Fruit fly (Drosophila melanogaster) whole organism, prepupa: ENCODE results near the gene CG14154.

Experiments used
- CG10669 ChIP-seq: fragments of 200-800 bp; sonication (Bioruptor generic); optimal IDR thresholded peaks from 3 replicates; lab custom pipeline; 2018; ENCODE audit warnings: missing biosample characterization, mild to moderate bottlenecking, missing genetic modification characterization, moderate library complexity
- CG11294 ChIP-seq: fragments of 200-800 bp; sonication (Bioruptor generic); IDR thresholded peaks from 2 replicates; pipeline ENCODE4 v1.3.6; 2022; ENCODE audit warnings: missing biosample characterization, missing genetic modification characterization
- CG15336 ChIP-seq: fragments of 200-800 bp; sonication (Bioruptor generic); IDR thresholded peaks from 2 replicates; pipeline ENCODE4 v1.3.6; 2022; ENCODE audit warnings: missing biosample characterization, missing genetic modification characterization
- CG16779 ChIP-seq: fragments of 200-800 bp; sonication (Bioruptor generic); optimal IDR thresholded peaks from 3 replicates; lab custom pipeline; 2017; ENCODE audit warnings: missing biosample characterization, mild to moderate bottlenecking, missing genetic modification characterization
- CG3032 ChIP-seq: fragments of 200-800 bp; optimal IDR thresholded peaks from 2 replicates; lab custom pipeline; 2019; ENCODE audit warnings: missing biosample characterization, mild to moderate bottlenecking, missing genetic modification characterization, moderate library complexity
- CG32006 ChIP-seq: fragments of 200-800 bp; sonication (Bioruptor generic); optimal IDR thresholded peaks from 3 replicates; lab custom pipeline; 2017; ENCODE audit warnings: missing biosample characterization, mild to moderate bottlenecking, missing genetic modification characterization
- CG3919 ChIP-seq: fragments of 200-800 bp; sonication (Bioruptor generic); optimal IDR thresholded peaks from 3 replicates; lab custom pipeline; 2016; ENCODE audit warnings: missing biosample characterization, missing genetic modification characterization
- CG6163 ChIP-seq: fragments of 200-800 bp; sonication (Bioruptor generic); IDR thresholded peaks from 3 replicates; pipeline ENCODE4 v1.3.6; 2022; ENCODE audit warnings: missing biosample characterization, missing genetic modification characterization
- CG6808 ChIP-seq: fragments of 200-800 bp; sonication (Bioruptor generic); optimal IDR thresholded peaks from 3 replicates; lab custom pipeline; 2017; ENCODE audit warnings: missing biosample characterization, missing genetic modification characterization, mild to moderate bottlenecking, moderate library complexity, missing genetic modification reagents
- CG6854 ChIP-seq: fragments of 200-800 bp; sonication (Bioruptor generic); optimal IDR thresholded peaks from 2 replicates; lab custom pipeline; 2017; ENCODE audit warnings: missing biosample characterization, mild to moderate bottlenecking, missing genetic modification characterization
- CG7368 ChIP-seq: fragments of 200-800 bp; sonication (Bioruptor generic); optimal IDR thresholded peaks from 3 replicates; lab custom pipeline; 2016; ENCODE audit warnings: missing biosample characterization, missing genetic modification characterization
- CG8119 ChIP-seq: fragments of 200-800 bp; sonication (Bioruptor generic); IDR thresholded peaks from 3 replicates; pipeline ENCODE4 v1.3.6; 2022; ENCODE audit warnings: missing biosample characterization, missing genetic modification characterization
- CG8319 ChIP-seq: fragments of 200-800 bp; sonication (Bioruptor generic); optimal IDR thresholded peaks from 3 replicates; lab custom pipeline; 2016; ENCODE audit warnings: missing biosample characterization, missing genetic modification characterization
- CG9139 ChIP-seq: fragments of 200-800 bp; sonication (Bioruptor generic); optimal IDR thresholded peaks from 3 replicates; lab custom pipeline; 2017; ENCODE audit warnings: missing biosample characterization, mild to moderate bottlenecking, missing genetic modification characterization
- Eip75B ChIP-seq: fragments of 200-800 bp; sonication (Bioruptor generic); optimal IDR thresholded peaks from 3 replicates; lab custom pipeline; 2016; ENCODE audit warnings: missing biosample characterization, missing genetic modification characterization
- Eip78C ChIP-seq: fragments of 200-800 bp; sonication (Bioruptor generic); peaks from one replicate; lab custom pipeline; 2016; ENCODE audit warnings: missing biosample characterization, missing genetic modification characterization
- Eip93F ChIP-seq: fragments of 200-800 bp; sonication (Bioruptor generic); optimal IDR thresholded peaks from 2 replicates; lab custom pipeline; 2016; ENCODE audit warnings: missing biosample characterization, mild to moderate bottlenecking, missing genetic modification characterization
- Ets21C ChIP-seq: fragments of 200-800 bp; sonication (Bioruptor generic); optimal IDR thresholded peaks from 3 replicates; lab custom pipeline; 2016; ENCODE audit warnings: missing biosample characterization, missing genetic modification characterization
- Hr38 ChIP-seq: sonication (Bioruptor generic); optimal IDR thresholded peaks from 2 replicates; lab custom pipeline; 2016; ENCODE audit warnings: missing biosample characterization, missing genetic modification characterization
- Hr39 ChIP-seq: fragments of 200-800 bp; sonication (Bioruptor generic); optimal IDR thresholded peaks from 2 replicates; lab custom pipeline; 2016; ENCODE audit warnings: missing biosample characterization, missing genetic modification characterization
- Lpt ChIP-seq: fragments of 200-800 bp; sonication (Bioruptor generic); optimal IDR thresholded peaks from 3 replicates; lab custom pipeline; 2016; ENCODE audit warnings: missing biosample characterization, missing genetic modification characterization
- Met ChIP-seq: fragments of 200-800 bp; sonication (Bioruptor generic); optimal IDR thresholded peaks from 3 replicates; lab custom pipeline; 2016; ENCODE audit warnings: missing biosample characterization, missing genetic modification characterization
- OdsH ChIP-seq: fragments of 200-800 bp; sonication (Bioruptor generic); optimal IDR thresholded peaks from 3 replicates; lab custom pipeline; 2016; ENCODE audit warnings: missing biosample characterization, missing genetic modification characterization
- Sox102F ChIP-seq: fragments of 200-800 bp; sonication (Bioruptor generic); optimal IDR thresholded peaks from 2 replicates; lab custom pipeline; 2016; ENCODE audit warnings: missing biosample characterization, mild to moderate bottlenecking, missing genetic modification characterization
- Sox14 ChIP-seq: fragments of 200-800 bp; sonication (Bioruptor generic); optimal IDR thresholded peaks from 3 replicates; lab custom pipeline; 2016; ENCODE audit warnings: missing biosample characterization, missing genetic modification characterization
- Sox15 ChIP-seq: fragments of 200-800 bp; sonication (Bioruptor generic); optimal IDR thresholded peaks from 3 replicates; lab custom pipeline; 2016; ENCODE audit warnings: missing biosample characterization, missing genetic modification characterization
- acj6 ChIP-seq: fragments of 200-800 bp; sonication (Bioruptor generic); optimal IDR thresholded peaks from 3 replicates; lab custom pipeline; 2016; ENCODE audit warnings: missing biosample characterization, missing genetic modification characterization
- cyc ChIP-seq: fragments of 200-800 bp; sonication (Bioruptor generic); optimal IDR thresholded peaks from 3 replicates; lab custom pipeline; 2016; ENCODE audit warnings: missing biosample characterization, missing genetic modification characterization
- dac ChIP-seq: fragments of 200-800 bp; sonication (Bioruptor generic); optimal IDR thresholded peaks from 2 replicates; lab custom pipeline; 2017; ENCODE audit warnings: missing biosample characterization, mild to moderate bottlenecking, missing genetic modification characterization
- dsx ChIP-seq: fragments of 200-800 bp; optimal IDR thresholded peaks from 3 replicates; lab custom pipeline; 2019; ENCODE audit warnings: missing biosample characterization, mild to moderate bottlenecking, missing genetic modification characterization, moderate library complexity; ENCODE audit not compliant: poor library complexity, severe bottlenecking
- eg ChIP-seq: fragments of 200-800 bp; sonication (Bioruptor generic); IDR thresholded peaks from 3 replicates; pipeline ENCODE4 v1.3.6; 2022; ENCODE audit warnings: missing biosample characterization, missing genetic modification characterization
- fkh ChIP-seq: fragments of 200-800 bp; sonication (Bioruptor generic); optimal IDR thresholded peaks from 3 replicates; lab custom pipeline; 2017; ENCODE audit warnings: missing biosample characterization, mild to moderate bottlenecking, missing genetic modification characterization, moderate library complexity
- lz ChIP-seq: fragments of 200-800 bp; sonication (Bioruptor generic); optimal IDR thresholded peaks from 3 replicates; lab custom pipeline; 2016; ENCODE audit warnings: missing biosample characterization, missing genetic modification characterization
- pdm3 ChIP-seq: fragments of 200-800 bp; sonication (Bioruptor generic); optimal IDR thresholded peaks from 3 replicates; lab custom pipeline; 2016; ENCODE audit warnings: missing biosample characterization, missing genetic modification characterization
- salr ChIP-seq, 2 experiments: fragments of 200-800 bp; sonication (Bioruptor generic); optimal IDR thresholded peaks; 3 replicates each; lab custom pipeline; 2016 to 2018; ENCODE audit warnings: missing biosample characterization in 2 of 2, missing genetic modification characterization in 2 of 2, mild to moderate bottlenecking in 1 of 2
- ss ChIP-seq, 2 experiments: fragments of 200-800 bp; sonication (Bioruptor generic); optimal IDR thresholded peaks; 2 replicates in 1 of 2; 3 replicates in 1 of 2; lab custom pipeline; 2017 to 2018; ENCODE audit warnings: mild to moderate bottlenecking in 2 of 2, missing biosample characterization in 2 of 2, missing genetic modification characterization in 2 of 2, moderate library complexity in 1 of 2
- svp ChIP-seq: fragments of 200-800 bp; sonication (Bioruptor generic); peaks from one replicate; lab custom pipeline; 2016; ENCODE audit warnings: missing biosample characterization, missing genetic modification characterization
- vri ChIP-seq: fragments of 200-800 bp; sonication (Bioruptor generic); optimal IDR thresholded peaks from 3 replicates; lab custom pipeline; 2016; ENCODE audit warnings: missing biosample characterization, mild to moderate bottlenecking, missing genetic modification characterization

Gene CG14154

DNA sequence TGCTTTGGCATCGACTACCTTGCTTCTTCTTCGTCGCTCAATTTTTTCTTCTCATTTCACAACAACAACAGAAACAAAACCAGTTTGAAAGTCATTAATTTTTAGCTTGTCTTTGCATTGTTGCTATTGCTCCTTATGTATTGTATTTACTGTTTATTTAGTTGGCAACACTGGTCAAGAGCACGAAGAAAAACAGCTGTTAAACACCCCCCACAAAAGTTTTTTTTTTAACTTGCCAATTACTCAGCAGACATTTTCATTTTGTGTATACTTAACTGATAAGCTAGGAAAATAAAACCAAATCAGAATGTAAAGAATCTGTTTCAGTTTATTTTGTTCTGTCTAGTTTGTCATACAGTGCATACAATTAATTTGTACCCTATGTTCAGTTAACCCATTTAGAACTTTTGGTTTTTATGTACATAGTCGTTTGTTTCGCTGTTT, 38.0 kb downstream of the CG14154 start (continued):
- TF ChIP-seq acj6 (GFP tag; lab: Kevin White, UChicago) (peak; percentile 24), CG3919 (GFP tag; lab: Kevin White, UChicago) (peak; percentile 16), Ets21C (GFP tag; lab: Kevin White, UChicago) (no peak), CG32006 (GFP tag; lab: Kevin White, UChicago) (peak; percentile 56), CG9139 (peak; percentile 0), Eip78C (GFP tag; lab: Kevin White, UChicago) (peak; percentile 75), CG15336 (no peak; the same call in 1 of the 2 replicates), salr (GFP tag; optimal IDR thresholded peaks at IDR 0.05; lab: Kevin White, UChicago) (peak in 1 of 2 experiments; percentile 13), fkh (GFP tag; lab: Kevin White, UChicago) (peak; percentile 86), Hr38 (no peak), Hr39 (GFP tag; lab: Kevin White, UChicago) (no peak), Eip75B (GFP tag; lab: Kevin White, UChicago) (peak; percentile 16), ss (GFP tag; optimal IDR thresholded peaks at IDR 0.05; lab: Kevin White, UChicago) (peak in 1 of 2 experiments; percentile 38), Sox14 (peak; percentile 34), CG6854 (GFP tag; lab: Kevin White, UChicago) (no peak), Lpt (GFP tag; lab: Kevin White, UChicago) (no peak), CG8119 (peak; percentile 52; the same call in 2 of the 3 replicates), Sox102F (GFP tag; lab: Kevin White, UChicago) (peak; percentile 26), dac (no peak), CG10669 (GFP tag; lab: Kevin White, UChicago) (peak; percentile 7)

DNA sequence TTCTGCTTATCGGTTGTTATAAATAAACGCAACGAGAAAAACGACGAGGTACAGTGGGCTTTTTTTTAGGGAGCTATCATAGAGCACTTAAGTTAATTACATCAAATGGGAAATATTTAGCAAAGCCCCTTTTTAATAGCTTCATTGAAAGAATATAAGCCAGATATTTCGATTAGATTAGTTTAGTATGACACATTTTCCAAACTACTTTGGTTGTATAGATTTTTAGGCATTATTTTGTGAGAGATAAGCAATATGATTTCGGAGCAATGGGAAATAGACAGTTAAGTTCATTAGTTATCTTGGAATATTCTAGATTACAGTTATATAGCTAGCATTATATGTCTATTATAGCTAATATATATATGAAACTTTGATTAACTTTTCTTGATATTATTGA, 38.5 kb downstream of the CG14154 start:
- TF ChIP-seq CG6163 (GFP tag; lab: Robert Waterston, UW) (no peak), Met (GFP tag; lab: Kevin White, UChicago) (no peak), CG3032 (tag; lab: Kevin White, UChicago) (no peak), CG7368 (no peak), pdm3 (GFP tag; lab: Kevin White, UChicago) (no peak), Hr38 (no peak), Sox102F (GFP tag; lab: Kevin White, UChicago) (no peak), CG8319 (GFP tag; lab: Kevin White, UChicago) (no peak)

DNA sequence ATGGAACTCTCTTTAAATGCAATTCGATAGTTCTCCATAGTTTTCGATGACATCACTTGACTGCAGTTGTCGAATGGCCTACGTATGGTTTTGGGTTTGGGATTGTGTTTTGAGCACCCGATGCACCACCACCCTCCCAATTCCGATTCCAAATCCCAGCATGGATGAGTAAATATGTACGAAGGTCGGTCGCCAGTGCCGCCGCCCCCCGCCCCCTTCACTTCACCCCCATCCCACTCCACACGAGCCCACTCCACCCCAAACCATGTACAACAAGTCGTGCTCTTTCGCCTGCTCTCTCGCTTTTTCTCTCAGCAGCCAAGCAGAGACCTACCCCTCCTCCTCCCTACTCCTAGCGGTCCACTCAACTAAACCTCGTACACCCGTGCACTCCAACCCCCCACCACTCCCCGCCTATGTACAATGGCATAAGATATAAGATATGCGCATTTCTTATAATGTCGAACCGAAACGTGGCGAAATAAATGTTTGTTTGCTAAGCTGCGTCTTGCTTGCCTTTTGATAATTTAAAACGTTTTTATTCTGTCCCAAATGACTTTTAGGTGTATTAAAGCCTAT, 39.1 kb downstream of the CG14154 start:
- TF ChIP-seq dsx (peak; percentile 6), ss (GFP tag; optimal IDR thresholded peaks at IDR 0.05; lab: Kevin White, UChicago) (peak; percentile 8 to 39), CG6163 (GFP tag; lab: Robert Waterston, UW) (0 out of 3 replicates have a peak, but pooled peaks have one; percentile 43), lz (GFP tag; lab: Kevin White, UChicago) (no peak), Sox15 (GFP tag; lab: Kevin White, UChicago) (no peak), CG16779 (tag; lab: Kevin White, UChicago) (peak; percentile 43), Sox14 (no peak), Eip93F (GFP tag; lab: Kevin White, UChicago) (no peak), fkh (GFP tag; lab: Kevin White, UChicago) (peak; percentile 54), CG11294 (GFP tag; lab: Robert Waterston, UW) (peak; percentile 39; the same call in 1 of the 2 replicates), svp (peak; percentile 44), CG6808 (no peak), CG15336 (0 out of 2 replicates have a peak, but pooled peaks have one; percentile 6), vri (GFP tag; lab: Kevin White, UChicago) (peak; percentile 27), Lpt (GFP tag; lab: Kevin White, UChicago) (peak; percentile 22), eg (GFP tag; lab: Robert Waterston, UW) (peak; percentile 54; the same call in 2 of the 3 replicates), Eip78C (GFP tag; lab: Kevin White, UChicago) (peak; percentile 29), OdsH (GFP tag; lab: Kevin White, UChicago) (no peak), dac (no peak), cyc (GFP tag; lab: Kevin White, UChicago) (no peak)
- TF ChIP-seq, all 60 proteins: peak for 12
